Worm (Caenorhabditis elegans) whole organism, L4 larva: ENCODE data around the gene T10F2.2.

Source experiments
- dpl-1 ChIP-seq: fragments of 150-350 bp; optimal IDR thresholded peaks from 2 replicates; lab custom pipeline; 2014; ENCODE audit warnings: missing biosample characterization, missing genetic modification reagents, missing genetic modification characterization
- nhr-77 ChIP-seq: fragments of 150-350 bp; optimal IDR thresholded peaks from 2 replicates; lab custom pipeline; 2014; ENCODE audit warnings: missing biosample characterization, missing genetic modification characterization

- TF ChIP-seq dpl-1 (GFP tag; lab: Kevin White, UChicago) (no peak), nhr-77 (tag; lab: Kevin White, UChicago) (no peak)
These were observed 41.8 kb upstream of the T10F2.2 start, which contains the start of gene morc-1 for ce11 chrIII:5206861-5207414.
